Fruit fly (Drosophila melanogaster): ENCODE measurements around the gene schlank.

The schlank gene

dm6 chrX:6265456-6265877 lies 1.6 kb downstream of the schlank start (continued):
- TF ChIP-seq CG6854 (GFP tag; optimal IDR thresholded peaks at IDR 0.05), result peak; percentile 56
- peak; percentile 94 for TF ChIP-seq achi (GFP tag; optimal IDR thresholded peaks at IDR 0.05)
- TF ChIP-seq fkh (GFP tag; optimal IDR thresholded peaks at IDR 0.05), result peak; percentile 65
- TF ChIP-seq fd59A (GFP tag; optimal IDR thresholded peaks at IDR 0.05), result peak; percentile 82
- TF ChIP-seq CG1621 (tag; optimal IDR thresholded peaks at IDR 0.05), result peak; percentile 86
- peak; percentile 92 for TF ChIP-seq Sox15 (GFP tag; optimal IDR thresholded peaks at IDR 0.05)
- TF ChIP-seq cyc (GFP tag; optimal IDR thresholded peaks at IDR 0.05), result peak; percentile 85
- peak; percentile 92 for TF ChIP-seq lz (GFP tag; optimal IDR thresholded peaks at IDR 0.05)
- peak; percentile 97 for TF ChIP-seq Hr4 (GFP tag; optimal IDR thresholded peaks at IDR 0.05)
- TF ChIP-seq CG6808 (GFP tag; optimal IDR thresholded peaks at IDR 0.05), result peak; percentile 83
- peak; percentile 93 for TF ChIP-seq CG6792 (GFP tag; optimal IDR thresholded peaks at IDR 0.05)
- peak; percentile 92 for TF ChIP-seq CG10631 (GFP tag; optimal IDR thresholded peaks at IDR 0.05)
- TF ChIP-seq Eip75B (GFP tag; optimal IDR thresholded peaks at IDR 0.05), result peak; percentile 94
- TF ChIP-seq CG6163 (GFP tag; IDR thresholded peaks at IDR 0.05), result peak; percentile 91

- no peak for TF ChIP-seq CG10631 (GFP tag; optimal IDR thresholded peaks at IDR 0.05)
- no peak for TF ChIP-seq Eip78C (GFP tag)
- TF ChIP-seq fd85E (GFP tag; optimal IDR thresholded peaks at IDR 0.05), result no peak
Measured at dm6 chrX:6264456-6264855, 2.6 kb downstream of the schlank start.

- TF ChIP-seq CG8632 (GFP tag; optimal IDR thresholded peaks at IDR 0.05) (no peak), lz (GFP tag; optimal IDR thresholded peaks at IDR 0.05) (peak; percentile 17), Eip78C (GFP tag) (peak; percentile 88), CG6808 (GFP tag; optimal IDR thresholded peaks at IDR 0.05) (peak; percentile 22), OdsH (GFP tag; optimal IDR thresholded peaks at IDR 0.05) (peak; percentile 22), CG4318 (GFP tag; optimal IDR thresholded peaks at IDR 0.05) (peak; percentile 11), dac (GFP tag; optimal IDR thresholded peaks at IDR 0.05) (peak; percentile 55), Sox15 (GFP tag; optimal IDR thresholded peaks at IDR 0.05) (peak; percentile 14), CG32006 (GFP tag; optimal IDR thresholded peaks at IDR 0.05) (peak; percentile 77), pdm3 (GFP tag; optimal IDR thresholded peaks at IDR 0.05) (peak; percentile 52), CG6163 (GFP tag; IDR thresholded peaks at IDR 0.05) (no peak), eg (GFP tag; IDR thresholded peaks at IDR 0.05) (peak; percentile 53; the same call in 2 of the 3 replicates), CG6854 (GFP tag; optimal IDR thresholded peaks at IDR 0.05) (no peak), Eip75B (GFP tag; optimal IDR thresholded peaks at IDR 0.05) (peak; percentile 16), Ets21C (GFP tag; optimal IDR thresholded peaks at IDR 0.05) (no peak), fkh (GFP tag; optimal IDR thresholded peaks at IDR 0.05) (peak; percentile 68), CG1621 (tag; optimal IDR thresholded peaks at IDR 0.05) (no peak), fd59A (GFP tag; optimal IDR thresholded peaks at IDR 0.05) (peak; percentile 18), CG10669 (GFP tag; optimal IDR thresholded peaks at IDR 0.05) (peak; percentile 21), achi (GFP tag; optimal IDR thresholded peaks at IDR 0.05) (peak; percentile 37), CG11762 (GFP tag; optimal IDR thresholded peaks at IDR 0.05; ENCODE audit: insufficient read depth) (peak; percentile 15), Met (GFP tag; optimal IDR thresholded peaks at IDR 0.05) (peak; percentile 5), Ets96B (tag; optimal IDR thresholded peaks at IDR 0.05) (peak; percentile 36), CG6276 (GFP tag; optimal IDR thresholded peaks at IDR 0.05) (peak; percentile 79), dsx (GFP tag; optimal IDR thresholded peaks at IDR 0.05; ENCODE audit: poor library complexity, severe bottlenecking) (peak; percentile 1), Hr4 (GFP tag; optimal IDR thresholded peaks at IDR 0.05) (peak; percentile 67), CG3032 (tag; optimal IDR thresholded peaks at IDR 0.05) (peak; percentile 5), Lpt (GFP tag; optimal IDR thresholded peaks at IDR 0.05) (peak; percentile 24), CG15336 (GFP tag; IDR thresholded peaks at IDR 0.05) (peak; percentile 77), CG8319 (GFP tag; optimal IDR thresholded peaks at IDR 0.05) (peak; percentile 14), acj6 (GFP tag; optimal IDR thresholded peaks at IDR 0.05) (peak; percentile 21), CG3919 (GFP tag; optimal IDR thresholded peaks at IDR 0.05) (peak; percentile 19), svp (GFP tag) (peak; percentile 68), Hr39 (GFP tag; optimal IDR thresholded peaks at IDR 0.05) (no peak), CG9139 (GFP tag; optimal IDR thresholded peaks at IDR 0.05) (no peak), CG6792 (GFP tag; optimal IDR thresholded peaks at IDR 0.05) (peak; percentile 8), topi (GFP tag; optimal IDR thresholded peaks at IDR 0.05) (peak; percentile 38), ss (GFP tag; optimal IDR thresholded peaks at IDR 0.05) (peak in 1 of 2 experiments; percentile 10), Sox14 (GFP tag; optimal IDR thresholded peaks at IDR 0.05) (peak; percentile 19), cyc (GFP tag; optimal IDR thresholded peaks at IDR 0.05) (no peak), net (GFP tag; optimal IDR thresholded peaks at IDR 0.05) (peak; percentile 43), Gug (GFP tag; IDR thresholded peaks at IDR 0.05) (no peak), CG34406 (GFP tag; optimal IDR thresholded peaks at IDR 0.05) (no peak)
Measured at dm6 chrX:6263614-6264130, 3.4 kb downstream of the schlank start.

Data from whole organism, prepupa.